Worm (Caenorhabditis elegans): ENCODE measurements around the gene ubxn-2.

ubxn-2 gene

ce11 chrIV:2740035-2740434 lies 14.4 kb upstream of the ubxn-2 start (continued):
- TF ChIP-seq B0019.2 (GFP tag; conservative IDR thresholded peaks at IDR 0.05) (peak; percentile 60; the same call in 1 of the 2 replicates), attf-3 (GFP tag; conservative IDR thresholded peaks at IDR 0.05) (peak; percentile 54), Y56A3A.18 (GFP tag; IDR thresholded peaks at IDR 0.05) (peak; percentile 84)

ce11 chrIV:2738466-2738865 lies 12.8 kb upstream of the ubxn-2 start:
- TF ChIP-seq egl-44 (GFP tag; IDR thresholded peaks at IDR 0.05) (no peak), F10E7.11 (tag; optimal IDR thresholded peaks at IDR 0.05) (no peak), unc-62 (GFP tag; optimal IDR thresholded peaks at IDR 0.05) (no peak), ama-1 (optimal IDR thresholded peaks at IDR 0.05) (no peak), ama-1 (GFP tag; optimal IDR thresholded peaks at IDR 0.05) (no peak), F33H1.4 (GFP tag; IDR thresholded peaks at IDR 0.05) (no peak), snpc-3.4 (tag; optimal IDR thresholded peaks at IDR 0.05) (no peak), nhr-90 (tag; optimal IDR thresholded peaks at IDR 0.05) (no peak), somi-1 (GFP tag; optimal IDR thresholded peaks at IDR 0.05) (no peak), nfya-1 (tag; optimal IDR thresholded peaks at IDR 0.05; ENCODE audit: borderline replicate concordance, insufficient read depth) (no peak), tbp1 (GFP tag; optimal IDR thresholded peaks at IDR 0.05) (peak; percentile 79), atf-7 (tag; optimal IDR thresholded peaks at IDR 0.05) (no peak), hrde-1 (tag; optimal IDR thresholded peaks at IDR 0.05; ENCODE audit: borderline replicate concordance) (no peak), hmg-1.2 (GFP tag; IDR thresholded peaks at IDR 0.05) (no peak), bed-2 (GFP tag; IDR thresholded peaks at IDR 0.05) (no peak), F55B11.4 (tag; optimal IDR thresholded peaks at IDR 0.05; ENCODE audit: borderline replicate concordance, insufficient read depth) (no peak), dpl-1 (GFP tag; optimal IDR thresholded peaks at IDR 0.05) (no peak), aptf-3 (GFP tag; IDR thresholded peaks at IDR 0.05) (no peak), ztf-18 (tag; optimal IDR thresholded peaks at IDR 0.05) (no peak), ceh-58 (GFP tag; IDR thresholded peaks at IDR 0.05) (no peak), cebp-1 (GFP tag; IDR thresholded peaks at IDR 0.05) (no peak), cebp-1 (tag; optimal IDR thresholded peaks at IDR 0.05) (no peak), Y53G8AR.9 (GFP tag; conservative IDR thresholded peaks at IDR 0.05) (no peak), Y56A3A.18 (GFP tag; IDR thresholded peaks at IDR 0.05) (no peak), rcor-1 (GFP tag; IDR thresholded peaks at IDR 0.05) (no peak), D2030.7 (GFP tag; IDR thresholded peaks at IDR 0.05) (0 out of 2 replicates have a peak, but pooled peaks have one; percentile 37), nhr-179 (tag; optimal IDR thresholded peaks at IDR 0.05) (no peak), ekl-4 (GFP tag; IDR thresholded peaks at IDR 0.05) (no peak), madf-3 (GFP tag; IDR thresholded peaks at IDR 0.05) (no peak), sea-2 (GFP tag; IDR thresholded peaks at IDR 0.05) (no peak), cebp-2 (GFP tag; IDR thresholded peaks at IDR 0.05) (no peak), bed-1 (GFP tag; IDR thresholded peaks at IDR 0.05) (no peak), nhr-120 (GFP tag; IDR thresholded peaks at IDR 0.05) (no peak), unc-130 (GFP tag; optimal IDR thresholded peaks at IDR 0.05) (no peak), lin-26 (GFP tag; IDR thresholded peaks at IDR 0.05) (0 out of 2 replicates have a peak, but pooled peaks have one; percentile 24), rpc-1 (optimal IDR thresholded peaks at IDR 0.05) (peak; percentile 18), rpc-1 (tag; optimal IDR thresholded peaks at IDR 0.05) (peak; percentile 54), F52B5.7 (tag; optimal IDR thresholded peaks at IDR 0.05) (no peak), B0261.1 (tag; optimal IDR thresholded peaks at IDR 0.05) (peak; percentile 43), F57C9.4 (tag; optimal IDR thresholded peaks at IDR 0.05) (no peak)
